Fruit fly (Drosophila melanogaster): ENCODE measurements around the gene AdipoR.

Gene AdipoR

DNA sequence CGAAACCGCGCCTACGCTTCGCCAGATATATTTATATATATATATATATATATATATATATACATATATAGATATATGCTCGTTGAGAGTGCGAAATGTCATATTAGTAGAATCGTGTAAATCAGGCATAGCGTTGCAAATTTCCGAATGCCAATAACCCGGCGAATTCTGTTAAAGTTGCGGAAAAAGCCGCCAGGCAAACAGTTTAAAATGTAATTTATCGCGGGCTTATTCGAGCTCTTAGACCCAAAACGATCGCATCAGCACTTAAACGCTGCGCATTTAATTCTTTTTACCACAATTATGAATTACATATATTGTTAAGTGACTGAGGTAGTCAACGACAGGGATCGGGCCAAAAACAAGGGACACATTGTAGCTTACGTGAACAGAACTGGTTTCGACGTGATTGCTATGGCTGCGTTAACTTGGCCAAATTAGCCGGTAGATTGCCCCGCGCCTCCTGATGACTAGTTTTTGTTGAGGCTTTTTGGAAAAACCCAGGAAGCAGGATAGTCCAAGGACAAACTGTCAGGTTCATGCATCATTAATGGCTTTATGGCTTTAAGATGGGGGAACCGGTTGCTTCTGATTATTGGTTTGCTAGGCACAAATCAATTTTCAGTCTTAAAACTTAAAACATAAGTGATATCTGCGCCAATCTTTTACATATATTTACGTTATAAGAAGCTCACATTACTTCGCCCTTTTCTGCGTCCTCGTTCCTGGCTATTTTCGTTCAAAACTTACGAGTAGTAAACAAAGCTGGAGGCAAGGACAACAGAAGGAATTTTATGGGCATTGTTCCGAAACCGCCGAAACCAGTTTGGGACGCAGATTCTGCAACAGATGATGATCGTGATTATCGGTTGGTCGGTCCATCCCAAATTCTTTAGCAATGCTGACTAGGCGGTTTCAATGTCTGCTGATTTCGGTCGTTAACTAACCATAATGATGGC is 13.4 kb downstream of the AdipoR start:
- TF ChIP-seq fru (GFP tag; optimal IDR thresholded peaks at IDR 0.05) (peak; percentile 58), psq (GFP tag; optimal IDR thresholded peaks at IDR 0.05) (peak; percentile 4), Rel (GFP tag; optimal IDR thresholded peaks at IDR 0.05) (no peak), Rel (tag; optimal IDR thresholded peaks at IDR 0.05) (no peak)

DNA sequence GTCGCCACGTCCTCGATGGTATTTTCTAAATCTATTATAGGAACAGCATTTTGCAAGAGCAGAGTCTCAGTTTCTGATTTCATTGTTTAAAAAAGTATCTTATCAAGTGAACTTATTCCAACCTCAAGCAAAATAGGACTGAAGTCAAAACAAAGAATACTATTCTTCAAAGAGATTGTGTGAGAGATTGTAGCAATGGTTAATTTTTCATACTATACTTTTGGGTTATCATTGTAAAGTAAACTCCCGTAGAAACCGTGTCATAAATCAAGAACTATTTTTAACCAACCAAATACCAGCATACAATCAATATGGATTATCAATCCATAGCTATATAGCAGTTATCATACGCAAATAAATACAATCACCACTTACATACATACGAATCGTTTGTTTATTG is 15.8 kb downstream of the AdipoR start, which contains the start of gene CG33093:
Gene CG33093 (minus strand): TSS at position 122 of the 400 bp plus-strand sequence.
- TF ChIP-seq Myc (optimal IDR thresholded peaks at IDR 0.05) = peak; percentile 22
- TF ChIP-seq Hr83 (GFP tag; optimal IDR thresholded peaks at IDR 0.05; ENCODE audit: poor library complexity, severe bottlenecking) = no peak

DNA sequence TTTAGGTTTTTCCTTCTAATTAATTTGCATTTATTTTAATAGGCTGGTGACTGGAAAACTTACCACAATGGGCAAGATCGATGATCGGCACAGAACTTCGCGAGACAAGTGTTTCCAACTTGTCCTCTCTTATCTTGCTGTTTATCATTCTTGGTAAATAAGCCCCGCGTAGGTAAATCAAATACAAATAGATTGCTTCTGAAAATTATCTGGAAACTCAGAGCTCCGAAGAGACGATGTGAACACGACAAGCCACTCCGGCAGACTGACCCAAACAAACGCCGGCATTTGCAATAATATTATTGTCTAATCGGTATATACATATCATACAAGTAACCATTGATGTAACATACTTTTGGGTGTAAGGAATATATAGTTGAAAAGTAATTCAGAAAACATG is 17.3 kb downstream of the AdipoR start, which contains the start of gene CG33099:
Gene CG33099 (minus strand): TSS at position 268 of the 400 bp plus-strand sequence.
- TF ChIP-seq brk (GFP tag; optimal IDR thresholded peaks at IDR 0.05) (peak; percentile 41), OdsH (GFP tag; optimal IDR thresholded peaks at IDR 0.05) (peak; percentile 67), Rel (GFP tag; optimal IDR thresholded peaks at IDR 0.05) (no peak), Rel (tag; optimal IDR thresholded peaks at IDR 0.05) (peak; percentile 19), fru (GFP tag; optimal IDR thresholded peaks at IDR 0.05) (peak; percentile 35), Myc (optimal IDR thresholded peaks at IDR 0.05) (no peak), GATAd (GFP tag; optimal IDR thresholded peaks at IDR 0.05) (no peak), N (GFP tag; optimal IDR thresholded peaks at IDR 0.05) (peak; percentile 48), br (GFP tag; optimal IDR thresholded peaks at IDR 0.05) (peak; percentile 46), CG32264 (GFP tag; optimal IDR thresholded peaks at IDR 0.05) (no peak), Sp1 (GFP tag; optimal IDR thresholded peaks at IDR 0.05) (peak; percentile 47), pan (optimal IDR thresholded peaks at IDR 0.05) (no peak), Dfd (GFP tag; optimal IDR thresholded peaks at IDR 0.05) (no peak), psq (GFP tag; optimal IDR thresholded peaks at IDR 0.05) (no peak), foxo (GFP tag; optimal IDR thresholded peaks at IDR 0.05) (peak in 1 of 2 experiments; percentile 29), Jra (GFP tag; optimal IDR thresholded peaks at IDR 0.05) (peak; percentile 46), dsf (GFP tag; optimal IDR thresholded peaks at IDR 0.05; ENCODE audit: borderline replicate concordance) (peak; percentile 2), Mio (GFP tag; optimal IDR thresholded peaks at IDR 0.05) (no peak), Hr78 (GFP tag; optimal IDR thresholded peaks at IDR 0.05) (no peak), Abd-B (GFP tag; optimal IDR thresholded peaks at IDR 0.05) (no peak), dmrt93B (GFP tag; optimal IDR thresholded peaks at IDR 0.05) (no peak), Vsx2 (GFP tag; optimal IDR thresholded peaks at IDR 0.05; ENCODE audit: partially characterized antibody) (peak; percentile 1), ey (GFP tag; optimal IDR thresholded peaks at IDR 0.05) (no peak), Dif (GFP tag; optimal IDR thresholded peaks at IDR 0.05; ENCODE audit: partially characterized antibody) (no peak), Hr83 (GFP tag; optimal IDR thresholded peaks at IDR 0.05; ENCODE audit: poor library complexity, severe bottlenecking) (peak; percentile 89), jim (GFP tag; optimal IDR thresholded peaks at IDR 0.05) (no peak), Hnf4 (GFP tag; optimal IDR thresholded peaks at IDR 0.05) (peak; percentile 58), rgr (GFP tag; optimal IDR thresholded peaks at IDR 0.05) (peak; percentile 36), h (GFP tag; optimal IDR thresholded peaks at IDR 0.05) (peak; percentile 51)

DNA sequence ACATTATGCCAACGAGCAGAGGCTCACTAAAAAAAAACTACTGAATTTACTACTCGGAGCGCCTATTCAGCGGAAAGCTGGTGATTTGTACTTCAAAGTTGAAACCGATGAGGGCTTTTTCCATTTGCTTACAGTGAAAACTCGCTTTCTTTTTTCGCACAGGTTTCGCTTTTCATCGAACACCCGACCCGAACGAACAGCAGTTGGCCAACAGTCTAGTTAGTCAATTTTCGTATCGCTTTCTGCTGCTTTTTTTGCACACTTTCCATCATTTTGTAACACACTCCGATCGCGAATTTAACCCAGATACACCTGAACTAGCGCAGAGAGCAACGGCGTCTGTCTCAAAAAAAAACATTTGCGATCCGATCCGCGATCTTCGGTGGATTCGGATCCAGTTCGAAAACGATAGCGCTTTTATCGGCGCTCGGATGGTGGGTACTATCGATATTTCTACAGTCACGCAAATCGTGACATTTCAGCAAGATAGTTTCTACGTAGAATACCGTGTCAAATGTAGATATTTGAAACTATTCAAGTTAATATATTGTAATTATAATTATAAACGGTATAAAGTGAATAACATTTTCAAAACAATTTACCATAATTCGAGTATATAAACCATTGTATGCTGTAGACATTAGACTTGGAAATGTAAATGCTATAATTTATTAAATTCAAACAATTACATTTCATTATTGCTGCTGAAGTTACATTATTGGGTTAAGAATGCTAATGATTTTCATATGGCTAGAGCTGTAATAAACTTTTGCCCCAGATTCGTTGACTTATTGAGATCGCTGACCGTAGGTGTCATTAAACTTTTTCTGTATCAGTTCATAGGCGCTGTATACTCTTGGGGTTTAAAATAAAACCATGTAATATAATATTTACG is 19.1 kb downstream of the AdipoR start, which contains the start of gene CG5346:
Gene CG5346 (minus strand): TSS at position 400 of the 895 bp plus-strand sequence.
- no peak for TF ChIP-seq CG9705 (GFP tag; optimal IDR thresholded peaks at IDR 0.05)
- peak; percentile 99 for TF ChIP-seq fru (GFP tag; optimal IDR thresholded peaks at IDR 0.05)
- peak; percentile 22 for TF ChIP-seq jim (GFP tag; optimal IDR thresholded peaks at IDR 0.05)
- peak; percentile 36 for TF ChIP-seq tai (GFP tag; optimal IDR thresholded peaks at IDR 0.05)

All from whole organism, wandering third instar larva.